Fruit fly (Drosophila melanogaster): Measurements from ENCODE around the gene CG34256.
A peak's percentile ranks its signal among the peaks of the same experiment; 100 is the strongest.

Gene CG34256

dm6 chr3L:18989611-18990010 lies at the start of gene CG34256:
CG34256 (minus strand) TSS chr3L:18989815.
- TF ChIP-seq noc (tag; optimal IDR thresholded peaks at IDR 0.05): no peak

dm6 chr3L:19037051-19037450 lies 47.4 kb upstream of the CG34256 start:
- TF ChIP-seq noc (tag; optimal IDR thresholded peaks at IDR 0.05): no peak

dm6 chr3L:19036119-19036518 lies 46.5 kb upstream of the CG34256 start:
- no peak for TF ChIP-seq noc (tag; optimal IDR thresholded peaks at IDR 0.05)

- TF ChIP-seq noc (tag; optimal IDR thresholded peaks at IDR 0.05): no peak
These were observed 45.7 kb upstream of the CG34256 start for dm6 chr3L:19035163-19035900.

dm6 chr3L:19033154-19033811 lies 43.7 kb upstream of the CG34256 start:
- no peak for TF ChIP-seq noc (tag; optimal IDR thresholded peaks at IDR 0.05)

dm6 chr3L:19032676-19033075 lies 43.1 kb upstream of the CG34256 start:
- no peak for TF ChIP-seq noc (tag; optimal IDR thresholded peaks at IDR 0.05)

- TF ChIP-seq noc (tag; optimal IDR thresholded peaks at IDR 0.05): no peak
These were observed 42.2 kb upstream of the CG34256 start for dm6 chr3L:19031858-19032257.

dm6 chr3L:19027172-19027571 lies 37.6 kb upstream of the CG34256 start:
- TF ChIP-seq noc (tag; optimal IDR thresholded peaks at IDR 0.05): no peak

- TF ChIP-seq noc (tag; optimal IDR thresholded peaks at IDR 0.05): no peak
These were observed 35.2 kb upstream of the CG34256 start for dm6 chr3L:19024800-19025199.

dm6 chr3L:19021701-19022100 lies 32.1 kb upstream of the CG34256 start:
- no peak for TF ChIP-seq noc (tag; optimal IDR thresholded peaks at IDR 0.05)

dm6 chr3L:19020467-19020866 lies 30.9 kb upstream of the CG34256 start:
- TF ChIP-seq noc (tag; optimal IDR thresholded peaks at IDR 0.05): no peak

dm6 chr3L:19019308-19019749 lies 29.7 kb upstream of the CG34256 start:
- TF ChIP-seq noc (tag; optimal IDR thresholded peaks at IDR 0.05): peak; percentile 86

- TF ChIP-seq noc (tag; optimal IDR thresholded peaks at IDR 0.05): no peak
These were observed 28.8 kb upstream of the CG34256 start for dm6 chr3L:19018440-19018839.

- TF ChIP-seq noc (tag; optimal IDR thresholded peaks at IDR 0.05): no peak
These were observed 27.2 kb upstream of the CG34256 start for dm6 chr3L:19016805-19017161.

dm6 chr3L:19016133-19016804 lies 26.7 kb upstream of the CG34256 start:
- peak; percentile 65 for TF ChIP-seq noc (tag; optimal IDR thresholded peaks at IDR 0.05)

- peak; percentile 90 for TF ChIP-seq noc (tag; optimal IDR thresholded peaks at IDR 0.05)
These were observed 25.9 kb upstream of the CG34256 start for dm6 chr3L:19015454-19016054.
